Fruit fly (Drosophila melanogaster) whole organism, adult: ENCODE data around the gene GluRIIB.

ENCODE experiments used
- CG11617 ChIP-seq: fragments of 200-800 bp; sonication (Bioruptor generic); optimal IDR thresholded peaks from 2 replicates; lab custom pipeline; 2017; ENCODE audit warnings: mild to moderate bottlenecking, missing biosample characterization, missing genetic modification reagents, missing genetic modification characterization
- CG12768 ChIP-seq: fragments of 200-800 bp; sonication (Bioruptor generic); optimal IDR thresholded peaks from 2 replicates; lab custom pipeline; 2017; ENCODE audit warnings: missing biosample characterization, missing genetic modification characterization, mild to moderate bottlenecking, moderate library complexity, missing genetic modification reagents
- CG14711 ChIP-seq: fragments of 200-800 bp; sonication (Bioruptor generic); optimal IDR thresholded peaks from 2 replicates; lab custom pipeline; 2018; ENCODE audit warnings: missing biosample characterization, mild to moderate bottlenecking, missing genetic modification characterization, moderate library complexity
- CG1620 ChIP-seq: fragments of 200-800 bp; sonication (Bioruptor generic); optimal IDR thresholded peaks from 2 replicates; lab custom pipeline; 2016; ENCODE audit warnings: missing biosample characterization, missing genetic modification characterization
- CG33017 ChIP-seq: fragments of 200-800 bp; sonication (Bioruptor generic); optimal IDR thresholded peaks from 2 replicates; lab custom pipeline; 2018; ENCODE audit warnings: missing biosample characterization, mild to moderate bottlenecking, missing genetic modification characterization, moderate library complexity
- CG5204 ChIP-seq: fragments of 200-800 bp; sonication (Bioruptor generic); optimal IDR thresholded peaks from 2 replicates; lab custom pipeline; 2016; ENCODE audit warnings: missing biosample characterization, missing genetic modification characterization
- CG7045 ChIP-seq: fragments of 200-800 bp; sonication (Bioruptor generic); optimal IDR thresholded peaks from 2 replicates; lab custom pipeline; 2017; ENCODE audit warnings: missing biosample characterization, mild to moderate bottlenecking, missing genetic modification characterization
- CG7101 ChIP-seq: fragments of 200-800 bp; sonication (Bioruptor generic); optimal IDR thresholded peaks from 2 replicates; lab custom pipeline; 2018; ENCODE audit warnings: missing biosample characterization, mild to moderate bottlenecking, missing genetic modification characterization, moderate library complexity
- Clk ChIP-seq: fragments of 200-800 bp; sonication (Bioruptor generic); optimal IDR thresholded peaks from 2 replicates; lab custom pipeline; 2017; ENCODE audit warnings: missing biosample characterization, missing genetic modification characterization
- Crg-1 ChIP-seq: fragments of 200-800 bp; sonication (Bioruptor generic); optimal IDR thresholded peaks from 2 replicates; lab custom pipeline; 2016; ENCODE audit warnings: missing biosample characterization, missing genetic modification characterization
- Hr96 ChIP-seq: fragments of 200-800 bp; sonication (Bioruptor generic); optimal IDR thresholded peaks from 2 replicates; lab custom pipeline; 2016; ENCODE audit warnings: missing biosample characterization, missing genetic modification characterization
- Mnt ChIP-seq: fragments of 200-800 bp; sonication (Bioruptor generic); optimal IDR thresholded peaks from 2 replicates; lab custom pipeline; 2016; ENCODE audit warnings: missing biosample characterization, mild to moderate bottlenecking, missing genetic modification characterization
- bab1 ChIP-seq: fragments of 200-800 bp; sonication (Bioruptor generic); optimal IDR thresholded peaks from 3 replicates; lab custom pipeline; 2019; ENCODE audit warnings: missing biosample characterization, mild to moderate bottlenecking, missing genetic modification characterization, moderate library complexity
- cic ChIP-seq: fragments of 200-800 bp; sonication (Bioruptor generic); optimal IDR thresholded peaks from 2 replicates; lab custom pipeline; 2017; ENCODE audit warnings: missing biosample characterization, mild to moderate bottlenecking, missing genetic modification characterization, moderate library complexity
- cnc ChIP-seq, 2 experiments: fragments of >200 bp; optimal IDR thresholded peaks; 2 replicates each; lab custom pipeline; 2017
- kay ChIP-seq: fragments of 200-800 bp; sonication (Bioruptor generic); peaks from one replicate; lab custom pipeline; 2016; ENCODE audit warnings: missing biosample characterization, missing genetic modification characterization, borderline replicate concordance
- ovo ChIP-seq: fragments of 200-800 bp; sonication (Bioruptor generic); optimal IDR thresholded peaks from 2 replicates; lab custom pipeline; 2016; ENCODE audit warnings: missing biosample characterization, missing genetic modification characterization
- pad ChIP-seq: fragments of 200-800 bp; sonication (Bioruptor generic); optimal IDR thresholded peaks from 3 replicates; lab custom pipeline; 2017; ENCODE audit warnings: missing biosample characterization, missing genetic modification characterization, mild to moderate bottlenecking, moderate library complexity, missing genetic modification reagents
- tj ChIP-seq: fragments of 200-800 bp; sonication (Bioruptor generic); optimal IDR thresholded peaks from 3 replicates; lab custom pipeline; 2017; ENCODE audit warnings: missing biosample characterization, mild to moderate bottlenecking, missing genetic modification characterization, moderate library complexity
- toe ChIP-seq: fragments of 200-800 bp; sonication (Bioruptor generic); optimal IDR thresholded peaks from 2 replicates; lab custom pipeline; 2016; ENCODE audit warnings: missing biosample characterization, missing genetic modification characterization

Gene GluRIIB

DNA sequence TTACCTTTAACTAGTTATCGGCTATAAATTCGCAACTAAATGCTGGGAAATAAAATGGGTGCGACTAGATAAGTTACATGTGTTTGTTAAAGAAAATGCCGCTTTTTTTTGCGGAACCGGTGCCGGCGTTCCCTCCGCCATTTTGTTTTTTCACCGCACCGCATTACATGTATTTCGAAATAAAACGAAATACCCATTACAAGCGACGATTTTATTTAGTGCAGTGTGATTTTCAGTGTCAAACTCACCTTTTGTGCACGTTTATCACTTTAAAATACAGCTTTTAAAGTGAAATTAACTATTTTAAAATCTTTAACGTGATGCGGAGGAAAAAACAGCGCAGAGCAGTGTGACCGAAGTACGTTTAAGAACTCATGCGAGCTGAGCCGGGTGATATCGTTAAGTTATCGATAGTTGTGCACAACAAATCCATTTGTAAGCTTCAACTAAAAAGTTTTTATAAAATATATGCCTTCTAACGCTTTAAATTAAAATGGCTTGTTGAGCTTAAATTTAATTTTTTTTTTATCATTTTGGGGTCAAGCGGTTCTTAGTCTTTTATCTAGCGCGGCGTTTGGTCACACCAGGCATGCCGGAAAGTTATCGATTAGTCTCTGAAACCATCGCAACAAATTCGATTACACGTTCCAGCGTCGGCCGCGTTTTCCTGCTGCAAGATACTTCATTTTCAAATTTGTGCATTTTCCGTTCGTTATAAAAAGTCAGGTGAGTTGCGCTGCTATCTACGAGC is 17.0 kb upstream of the GluRIIB start, which contains the start of the genes Hel25E and Lam:
TSS of gene Hel25E (minus strand) at position 380 of the 751 bp plus-strand sequence.
TSS of gene Lam (plus strand) at position 546 of the 751 bp plus-strand sequence.
- TF ChIP-seq Mnt (peak; percentile 56), CG33017 (no peak), CG11617 (GFP tag; lab: Kevin White, UChicago) (peak; percentile 40), kay (no peak), pad (GFP tag; lab: Kevin White, UChicago) (no peak), tj (GFP tag; lab: Kevin White, UChicago) (no peak), CG14711 (tag; lab: Kevin White, UChicago) (no peak), toe (GFP tag; lab: Kevin White, UChicago) (no peak), Clk (GFP tag; lab: Kevin White, UChicago) (no peak), Crg-1 (GFP tag; lab: Kevin White, UChicago) (no peak), CG7101 (tag; lab: Kevin White, UChicago) (peak; percentile 5), CG12768 (no peak)

DNA sequence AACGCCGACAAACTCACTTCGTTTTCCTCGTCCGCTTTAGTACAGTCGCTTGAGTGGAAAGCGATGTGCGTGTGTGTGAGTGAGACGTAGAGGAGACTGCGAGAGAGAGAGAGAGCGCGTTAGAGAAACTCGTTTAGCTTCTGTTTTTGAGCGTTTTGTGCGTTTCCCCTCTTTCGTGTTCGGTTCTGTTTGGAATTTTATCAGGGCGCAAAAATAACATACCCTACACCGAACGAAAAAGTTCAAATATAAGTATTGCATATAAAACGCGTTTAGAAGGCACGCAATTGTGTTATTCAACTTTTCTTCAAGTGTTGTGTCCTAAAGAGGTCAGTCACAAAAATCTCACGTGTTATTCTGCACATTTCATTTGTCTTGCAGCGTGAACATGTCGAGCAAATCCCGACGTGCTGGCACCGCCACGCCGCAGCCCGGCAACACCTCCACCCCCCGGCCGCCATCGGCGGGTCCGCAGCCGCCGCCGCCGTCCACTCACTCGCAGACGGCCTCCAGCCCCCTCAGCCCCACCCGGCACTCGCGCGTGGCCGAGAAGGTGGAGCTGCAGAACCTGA is 16.1 kb upstream of the GluRIIB start:
- TF ChIP-seq pad (GFP tag; lab: Kevin White, UChicago) (peak; percentile 97), CG7045 (GFP tag; lab: Kevin White, UChicago) (peak; percentile 5), Crg-1 (GFP tag; lab: Kevin White, UChicago) (no peak)

DNA sequence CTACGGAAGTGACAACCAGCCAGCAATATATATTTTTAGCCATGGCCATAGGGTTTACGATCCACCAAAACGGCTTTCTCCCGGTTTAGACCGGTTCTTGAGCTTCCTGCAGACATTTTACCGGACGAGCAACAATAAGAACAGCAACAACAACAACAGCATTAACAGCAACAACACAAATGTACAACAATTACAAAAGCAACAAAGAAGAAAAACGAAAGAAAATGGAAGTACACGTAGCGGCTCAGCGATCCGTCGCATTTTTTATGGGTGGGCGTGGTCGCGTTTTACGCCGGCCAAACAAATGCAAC is 13.0 kb upstream of the GluRIIB start:
- TF ChIP-seq CG14711 (tag; lab: Kevin White, UChicago) (no peak), CG12768 (no peak), CG11617 (GFP tag; lab: Kevin White, UChicago) (no peak), Clk (GFP tag; lab: Kevin White, UChicago) (no peak), CG7045 (GFP tag; lab: Kevin White, UChicago) (no peak), toe (GFP tag; lab: Kevin White, UChicago) (no peak), kay (no peak), tj (GFP tag; lab: Kevin White, UChicago) (no peak), pad (GFP tag; lab: Kevin White, UChicago) (no peak), Crg-1 (GFP tag; lab: Kevin White, UChicago) (no peak), CG33017 (no peak), bab1 (GFP tag; lab: Kevin White, UChicago) (no peak)

DNA sequence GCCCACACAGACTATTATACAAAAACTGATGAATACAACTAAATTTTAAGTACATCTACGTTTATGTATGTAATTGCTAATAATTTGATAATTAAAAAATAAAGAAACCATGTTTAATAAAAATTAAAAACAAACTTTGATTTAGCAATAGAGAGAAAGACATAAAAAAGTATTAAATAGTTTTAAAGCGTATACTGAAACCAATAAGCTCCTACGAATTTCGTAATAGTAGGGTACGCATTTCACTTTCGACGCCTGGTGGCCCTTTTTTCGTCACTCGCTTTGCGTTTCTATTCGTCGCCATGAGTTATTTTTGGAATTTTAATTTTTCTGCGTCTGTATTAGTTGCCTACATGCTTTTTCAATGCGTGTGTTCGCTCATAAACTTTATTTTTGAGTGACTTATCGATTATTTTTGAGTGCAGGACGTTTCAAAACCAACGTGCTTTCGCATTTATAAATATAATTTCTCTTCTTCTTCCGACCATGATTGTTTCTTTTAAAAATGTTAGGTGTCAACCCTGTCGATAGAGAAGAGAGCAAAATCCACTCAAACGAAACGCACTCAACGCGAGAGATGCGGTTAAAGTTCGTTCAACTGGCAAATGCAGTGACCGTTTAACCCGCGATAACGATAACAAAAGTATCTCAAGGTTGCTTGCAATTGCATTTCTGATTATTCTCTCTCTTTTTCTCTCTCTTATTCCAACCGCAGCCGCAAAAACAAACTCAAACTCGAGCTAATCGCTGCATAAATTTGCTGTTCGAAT is 12.4 kb upstream of the GluRIIB start, which contains the start of gene Oscillin:
TSS of gene Oscillin (plus strand) at position 569 of the 770 bp plus-strand sequence.
- TF ChIP-seq CG12768 = peak; percentile 36
- TF ChIP-seq kay = peak; percentile 87
- no peak for TF ChIP-seq Clk (GFP tag; lab: Kevin White, UChicago)
- TF ChIP-seq CG7045 (GFP tag; lab: Kevin White, UChicago) = peak; percentile 59
- TF ChIP-seq cic = no peak
- peak; percentile 27 for TF ChIP-seq CG5204 (GFP tag; lab: Kevin White, UChicago)
- TF ChIP-seq cnc (optimal IDR thresholded peaks at IDR 0.05; lab: Kevin White, UChicago) = peak in 1 of 2 experiments; percentile 21
- TF ChIP-seq ovo (GFP tag; lab: Kevin White, UChicago) = no peak
- no peak for TF ChIP-seq tj (GFP tag; lab: Kevin White, UChicago)
- no peak for TF ChIP-seq Hr96 (GFP tag; lab: Kevin White, UChicago)
- peak; percentile 31 for TF ChIP-seq pad (GFP tag; lab: Kevin White, UChicago)
- TF ChIP-seq CG7101 (tag; lab: Kevin White, UChicago) = peak; percentile 31
- peak; percentile 43 for TF ChIP-seq CG11617 (GFP tag; lab: Kevin White, UChicago)
- TF ChIP-seq Crg-1 (GFP tag; lab: Kevin White, UChicago) = no peak
- peak; percentile 93 for TF ChIP-seq CG14711 (tag; lab: Kevin White, UChicago)
- TF ChIP-seq Mnt = no peak
- no peak for TF ChIP-seq CG1620 (GFP tag; lab: Kevin White, UChicago)
- no peak for TF ChIP-seq toe (GFP tag; lab: Kevin White, UChicago)
- TF ChIP-seq CG33017 = no peak
- TF ChIP-seq bab1 (GFP tag; lab: Kevin White, UChicago) = peak; percentile 65

DNA sequence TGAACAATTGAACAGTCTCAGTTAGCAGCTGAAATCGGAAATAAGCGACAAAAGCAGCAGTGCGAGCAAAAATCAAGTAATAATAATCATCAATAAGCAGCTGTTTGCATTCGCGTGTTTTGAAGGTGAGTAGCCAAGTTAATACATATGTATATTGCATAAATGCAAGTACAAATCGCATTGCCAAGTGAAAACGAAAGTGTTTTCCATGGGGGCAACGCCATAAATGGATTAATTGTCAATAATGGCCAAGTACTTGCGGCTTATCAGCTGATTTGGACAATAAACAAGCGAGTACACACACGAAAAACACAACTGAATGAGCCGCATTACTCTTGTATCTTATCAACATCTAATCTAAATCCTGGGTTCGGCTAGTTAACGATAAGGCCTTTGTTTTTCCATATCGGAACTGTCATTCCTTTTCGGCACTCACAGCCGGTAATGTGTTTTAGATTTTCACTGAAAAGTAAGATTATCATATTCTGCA is 11.8 kb upstream of the GluRIIB start:
- TF ChIP-seq CG7101 (tag; lab: Kevin White, UChicago) (peak; percentile 46), ovo (GFP tag; lab: Kevin White, UChicago) (peak; percentile 7), CG7045 (GFP tag; lab: Kevin White, UChicago) (peak; percentile 10), bab1 (GFP tag; lab: Kevin White, UChicago) (no peak), kay (peak; percentile 21), CG1620 (GFP tag; lab: Kevin White, UChicago) (no peak), cnc (optimal IDR thresholded peaks at IDR 0.05; lab: Kevin White, UChicago) (no peak), CG5204 (GFP tag; lab: Kevin White, UChicago) (no peak), tj (GFP tag; lab: Kevin White, UChicago) (peak; percentile 80), CG12768 (peak; percentile 45), toe (GFP tag; lab: Kevin White, UChicago) (peak; percentile 40), Mnt (peak; percentile 5), CG33017 (peak; percentile 34), Crg-1 (GFP tag; lab: Kevin White, UChicago) (peak; percentile 0), cic (peak; percentile 96)
